Worm (Caenorhabditis elegans) whole organism, L4 larva: ENCODE measurements around the gene C30G7.5.
A peak's percentile ranks its signal among the peaks of the same experiment; 100 is the strongest.

Source experiments
- D1046.2 ChIP-seq: fragments of 200-800 bp; sonication (Bioruptor generic); IDR thresholded peaks from 2 replicates; pipeline ENCODE4 v1.3.6; 2022; ENCODE audit warnings: missing genetic modification characterization, missing compliant biosample characterization
- F26F4.8 ChIP-seq: fragments of 200-800 bp; sonication (Bioruptor generic); conservative IDR thresholded peaks from 2 replicates; pipeline ENCODE4 v1.3.6; 2022; ENCODE audit warnings: missing genetic modification characterization, missing compliant biosample characterization
- F49E8.2 ChIP-seq: sonication (generic microtip); optimal IDR thresholded peaks from 2 replicates; lab custom pipeline; 2016; ENCODE audit warnings: missing compliant biosample characterization, mild to moderate bottlenecking, missing genetic modification characterization, borderline replicate concordance
- T20F7.1 ChIP-seq: fragments of 200-800 bp; sonication (Bioruptor generic); optimal IDR thresholded peaks from 2 replicates; lab custom pipeline; 2018; ENCODE audit warnings: mild to moderate bottlenecking, missing genetic modification characterization, missing compliant biosample characterization
- Y48G9A.11 ChIP-seq: fragments of 200-800 bp; sonication (Bioruptor generic); IDR thresholded peaks from 2 replicates; pipeline ENCODE4 v1.3.6; 2022; ENCODE audit warnings: missing genetic modification reagents, missing genetic modification characterization, missing compliant biosample characterization
- Y5F2A.4 ChIP-seq: fragments of 200-800 bp; sonication (Bioruptor generic); optimal IDR thresholded peaks from 2 replicates; lab custom pipeline; 2018; ENCODE audit warnings: mild to moderate bottlenecking, missing genetic modification characterization, missing compliant biosample characterization
- ZK337.2 ChIP-seq: fragments of 200-800 bp; sonication (Bioruptor generic); IDR thresholded peaks from 2 replicates; pipeline ENCODE4 v1.3.6; 2022; ENCODE audit warnings: missing genetic modification reagents, missing genetic modification characterization, missing compliant biosample characterization
- aha-1 ChIP-seq: fragments of 150-350 bp; peaks from one replicate; lab custom pipeline; 2014; ENCODE audit warnings: missing biosample characterization, missing genetic modification characterization
- aly-2 ChIP-seq: sonication (generic microtip); optimal IDR thresholded peaks from 2 replicates; lab custom pipeline; 2018; ENCODE audit warnings: missing biosample characterization, missing genetic modification characterization
- attf-4 ChIP-seq: sonication (generic microtip); optimal IDR thresholded peaks from 3 replicates; lab custom pipeline; 2017; ENCODE audit warnings: missing biosample characterization, missing genetic modification characterization
- ceh-28 ChIP-seq: fragments of 150-350 bp; optimal IDR thresholded peaks from 2 replicates; lab custom pipeline; 2014; ENCODE audit warnings: missing biosample characterization, missing genetic modification reagents, missing genetic modification characterization
- ceh-62 ChIP-seq: sonication (generic microtip); optimal IDR thresholded peaks from 2 replicates; lab custom pipeline; 2017; ENCODE audit warnings: missing biosample characterization, missing genetic modification characterization
- ceh-82 ChIP-seq: sonication (generic microtip); optimal IDR thresholded peaks from 2 replicates; lab custom pipeline; 2017; ENCODE audit warnings: missing biosample characterization, missing genetic modification characterization
- cey-2 ChIP-seq: sonication (generic microtip); optimal IDR thresholded peaks from 3 replicates; lab custom pipeline; 2017; ENCODE audit warnings: missing genetic modification characterization, mild to moderate bottlenecking, missing compliant biosample characterization, antibody characterized with exemption, borderline replicate concordance; ENCODE audit not compliant: insufficient read depth
- ctbp-1 ChIP-seq: fragments of 200-800 bp; sonication (Bioruptor generic); IDR thresholded peaks from 2 replicates; pipeline ENCODE4 v1.3.6; 2022; ENCODE audit warnings: missing genetic modification reagents, missing genetic modification characterization, missing compliant biosample characterization
- daf-19 ChIP-seq: fragments of 200-800 bp; sonication (Bioruptor generic); conservative IDR thresholded peaks from 2 replicates; pipeline ENCODE4 v1.3.6; 2022; ENCODE audit warnings: missing genetic modification characterization, missing compliant biosample characterization
- daf-8 ChIP-seq: fragments of 200-800 bp; sonication (Bioruptor generic); IDR thresholded peaks from 2 replicates; pipeline ENCODE4 v1.3.6; 2022; ENCODE audit warnings: missing genetic modification characterization, missing compliant biosample characterization
- duxl-1 ChIP-seq: sonication (generic microtip); optimal IDR thresholded peaks from 2 replicates; lab custom pipeline; 2016; ENCODE audit warnings: mild to moderate bottlenecking, missing genetic modification characterization, moderate library complexity, missing compliant biosample characterization; ENCODE audit not compliant: poor library complexity
- gei-8 ChIP-seq: fragments of 200-800 bp; sonication (Bioruptor generic); optimal IDR thresholded peaks from 2 replicates; lab custom pipeline; 2018; ENCODE audit warnings: mild to moderate bottlenecking, missing genetic modification characterization, missing compliant biosample characterization
- lin-1 ChIP-seq: fragments of 200-800 bp; sonication (Bioruptor generic); IDR thresholded peaks from 2 replicates; pipeline ENCODE4 v1.3.6; 2022; ENCODE audit warnings: missing genetic modification reagents, missing genetic modification characterization, missing compliant biosample characterization
- lin-13 ChIP-seq: fragments of 150-350 bp; optimal IDR thresholded peaks from 2 replicates; lab custom pipeline; 2014; ENCODE audit warnings: missing biosample characterization, missing genetic modification reagents, missing genetic modification characterization
- lin-15B ChIP-seq: fragments of 150-350 bp; sonication (generic microtip); optimal IDR thresholded peaks from 3 replicates; lab custom pipeline; 2014; ENCODE audit warnings: missing biosample characterization, missing genetic modification characterization
- lir-3 ChIP-seq: sonication (generic microtip); optimal IDR thresholded peaks from 2 replicates; lab custom pipeline; 2016; ENCODE audit warnings: mild to moderate bottlenecking, missing genetic modification characterization, missing compliant biosample characterization
- madf-5 ChIP-seq, 2 experiments: fragments of 200-800 bp; sonication (Bioruptor generic); IDR thresholded peaks; 2 replicates each; pipeline ENCODE4 v1.3.6; 2022; ENCODE audit warnings: missing compliant biosample characterization in 2 of 2, missing genetic modification characterization in 2 of 2
- mdl-1 ChIP-seq, 2 experiments: fragments of 150-350 bp in 1 of 2; sonication (generic microtip) in 1 of 2; optimal IDR thresholded peaks; 2 replicates each; lab custom pipeline; 2014 to 2017; ENCODE audit warnings: missing biosample characterization in 2 of 2, missing genetic modification characterization in 2 of 2
- mdt-29 ChIP-seq: fragments of 200-800 bp; sonication (Bioruptor generic); IDR thresholded peaks from 2 replicates; pipeline ENCODE4 v1.3.6; 2022; ENCODE audit warnings: missing genetic modification reagents, missing genetic modification characterization, missing compliant biosample characterization
- mes-2 ChIP-seq: sonication (generic microtip); optimal IDR thresholded peaks from 2 replicates; lab custom pipeline; 2016; ENCODE audit warnings: missing genotype, mild to moderate bottlenecking, missing genetic modification characterization, missing compliant biosample characterization; ENCODE audit not compliant: poor library complexity, severe bottlenecking
- nhr-10 ChIP-seq: fragments of 150-350 bp; optimal IDR thresholded peaks from 2 replicates; lab custom pipeline; 2014; ENCODE audit warnings: missing biosample characterization, missing genetic modification characterization
- nhr-111 ChIP-seq: fragments of 200-800 bp; sonication (Bioruptor generic); optimal IDR thresholded peaks from 2 replicates; lab custom pipeline; 2018; ENCODE audit warnings: mild to moderate bottlenecking, missing genetic modification characterization, missing compliant biosample characterization
- nhr-25 ChIP-seq: sonication (generic microtip); optimal IDR thresholded peaks from 2 replicates; lab custom pipeline; 2017; ENCODE audit warnings: missing genetic modification characterization, mild to moderate bottlenecking, missing compliant biosample characterization, antibody characterized with exemption, moderate library complexity, borderline replicate concordance; ENCODE audit not compliant: insufficient read depth
- nhr-6 ChIP-seq: fragments of 150-350 bp; optimal IDR thresholded peaks from 2 replicates; lab custom pipeline; 2014; ENCODE audit warnings: missing biosample characterization, missing genetic modification characterization
- pha-4 ChIP-seq, 2 experiments: fragments of 150-350 bp in 1 of 2; fragments of 200-800 bp in 1 of 2; sonication (Bioruptor generic) in 1 of 2; IDR thresholded peaks in 1 of 2; optimal IDR thresholded peaks in 1 of 2; 2 replicates each; pipeline versions ENCODE4 v1.3.6 to Lab custom; 2014 to 2022; ENCODE audit warnings: missing genetic modification characterization in 2 of 2, missing genetic modification reagents in 2 of 2, missing biosample characterization in 1 of 2, missing compliant biosample characterization in 1 of 2
- php-3 ChIP-seq: fragments of 200-800 bp; sonication (Bioruptor generic); IDR thresholded peaks from 2 replicates; pipeline ENCODE4 v1.3.6; 2022; ENCODE audit warnings: missing genetic modification reagents, missing genetic modification characterization, missing compliant biosample characterization
- sdz-12 ChIP-seq: fragments of 200-800 bp; sonication (Bioruptor generic); optimal IDR thresholded peaks from 2 replicates; lab custom pipeline; 2018; ENCODE audit warnings: mild to moderate bottlenecking, missing genetic modification characterization, missing compliant biosample characterization
- set-16 ChIP-seq: fragments of 200-800 bp; sonication (Bioruptor generic); IDR thresholded peaks from 2 replicates; pipeline ENCODE4 v1.3.6; 2022; ENCODE audit warnings: missing genetic modification reagents, missing genetic modification characterization, missing compliant biosample characterization
- snpc-1.2 ChIP-seq: fragments of 200-800 bp; sonication (Bioruptor generic); IDR thresholded peaks from 2 replicates; pipeline ENCODE4 v1.3.6; 2022; ENCODE audit warnings: missing genetic modification reagents, missing genetic modification characterization, missing compliant biosample characterization
- snpc-4 ChIP-seq: fragments of 150-350 bp; optimal IDR thresholded peaks from 2 replicates; lab custom pipeline; 2014; ENCODE audit warnings: missing biosample characterization, missing genetic modification characterization
- spr-3 ChIP-seq: fragments of 200-800 bp; sonication (Bioruptor generic); optimal IDR thresholded peaks from 2 replicates; lab custom pipeline; 2018; ENCODE audit warnings: mild to moderate bottlenecking, missing genetic modification characterization, missing compliant biosample characterization
- tag-97 ChIP-seq: fragments of 200-800 bp; sonication (Bioruptor generic); IDR thresholded peaks from 2 replicates; pipeline ENCODE4 v1.3.6; 2022; ENCODE audit warnings: missing genetic modification characterization, missing compliant biosample characterization
- unc-130 ChIP-seq: sonication (generic microtip); optimal IDR thresholded peaks from 2 replicates; lab custom pipeline; 2016; ENCODE audit warnings: missing genetic modification reagents, missing genetic modification characterization, missing compliant biosample characterization
- unc-39 ChIP-seq: sonication (generic microtip); optimal IDR thresholded peaks from 2 replicates; lab custom pipeline; 2017; ENCODE audit warnings: missing biosample characterization, missing genetic modification characterization
- unc-62 ChIP-seq, 3 experiments: fragments of 150-350 bp in 1 of 3; sonication (generic microtip); optimal IDR thresholded peaks in 2 of 3; peaks in 1 of 3; 1 replicate in 1 of 3; 2 replicates in 2 of 3; lab custom pipeline; 2014 to 2017; ENCODE audit warnings: missing biosample characterization in 3 of 3, missing genetic modification characterization in 3 of 3, missing genetic modification reagents in 3 of 3, missing genotype in 1 of 3
- vab-7 ChIP-seq: fragments of 200-800 bp; sonication (Bioruptor generic); IDR thresholded peaks from 2 replicates; pipeline ENCODE4 v1.3.6; 2022; ENCODE audit warnings: missing genetic modification reagents, missing genetic modification characterization, missing compliant biosample characterization
- ztf-7 ChIP-seq: fragments of 150-350 bp; optimal IDR thresholded peaks from 2 replicates; lab custom pipeline; 2014; ENCODE audit warnings: missing biosample characterization, missing genetic modification characterization

C30G7.5 gene

ce11 chrV:15002184-15002690 lies 47.7 kb upstream of the C30G7.5 start, which contains the start of the genes fib-1 and mut-15 (continued):
- TF ChIP-seq vab-7 (GFP tag; lab: Robert Waterston, UW) = peak; percentile 60; the same call in 1 of the 2 replicates
- peak in 1 of 2 experiments; percentile 28 for TF ChIP-seq mdl-1 (tag; optimal IDR thresholded peaks at IDR 0.05; lab: Kevin White, UChicago)
- no peak for TF ChIP-seq nhr-10 (tag; lab: Kevin White, UChicago)
- peak; percentile 95 for TF ChIP-seq nhr-6
- TF ChIP-seq daf-8 (GFP tag; lab: Robert Waterston, UW) = no peak
- TF ChIP-seq D1046.2 (GFP tag; lab: Robert Waterston, UW) = no peak
- TF ChIP-seq unc-130 = peak; percentile 94
- TF ChIP-seq duxl-1 = peak; percentile 62
- TF ChIP-seq ceh-82 (tag; lab: Kevin White, UChicago) = no peak
- TF ChIP-seq sdz-12 (GFP tag; lab: Kevin White, UChicago) = no peak
- TF ChIP-seq ceh-62 (tag; lab: Kevin White, UChicago) = no peak

- TF ChIP-seq spr-3 (GFP tag; lab: Kevin White, UChicago) = no peak
- TF ChIP-seq set-16 = peak; percentile 90
- TF ChIP-seq pha-4 (GFP tag; IDR thresholded peaks at IDR 0.05; lab: Robert Waterston, UW) = no peak
- TF ChIP-seq pha-4 (tag; optimal IDR thresholded peaks at IDR 0.05; lab: Kevin White, UChicago) = no peak
- peak; percentile 99 for TF ChIP-seq aha-1 (tag; lab: Kevin White, UChicago)
- no peak for TF ChIP-seq gei-8 (GFP tag; lab: Kevin White, UChicago)
- no peak for TF ChIP-seq tag-97 (GFP tag; lab: Robert Waterston, UW)
These were observed 47.0 kb upstream of the C30G7.5 start for ce11 chrV:15001536-15001935.

ce11 chrV:15000055-15000704 lies 45.6 kb upstream of the C30G7.5 start, which contains the start of gene rps-16:
TSS of gene rps-16 (minus strand) at chrV:15000541.
- TF ChIP-seq F26F4.8 (GFP tag; lab: Robert Waterston, UW) = no peak
- no peak for TF ChIP-seq ZK337.2 (GFP tag; lab: Robert Waterston, UW)
- TF ChIP-seq ztf-7 (tag; lab: Kevin White, UChicago) = no peak
- no peak for TF ChIP-seq lin-15B (tag; lab: Kevin White, UChicago)
- TF ChIP-seq lin-13 (GFP tag; lab: Kevin White, UChicago) = peak; percentile 38
- peak; percentile 90 for TF ChIP-seq aha-1 (tag; lab: Kevin White, UChicago)
- TF ChIP-seq F49E8.2 (tag; lab: Kevin White, UChicago) = peak; percentile 68
- TF ChIP-seq ctbp-1 (GFP tag; lab: Robert Waterston, UW) = peak; percentile 65; the same call in 1 of the 2 replicates
- peak; percentile 54; the same call in 1 of the 2 replicates for TF ChIP-seq daf-19
- no peak for TF ChIP-seq cey-2 (tag; lab: Kevin White, UChicago)
- no peak for TF ChIP-seq ceh-28 (tag; lab: Kevin White, UChicago)
- peak; percentile 68; the same call in 1 of the 2 replicates for TF ChIP-seq mdt-29 (GFP tag; lab: Robert Waterston, UW)
- TF ChIP-seq pha-4 (GFP tag; IDR thresholded peaks at IDR 0.05; lab: Robert Waterston, UW) = peak; percentile 64; the same call in 1 of the 2 replicates
- TF ChIP-seq pha-4 (tag; optimal IDR thresholded peaks at IDR 0.05; lab: Kevin White, UChicago) = no peak
- TF ChIP-seq snpc-1.2 (GFP tag; lab: Robert Waterston, UW) = peak; percentile 10; the same call in 1 of the 2 replicates
- no peak for TF ChIP-seq T20F7.1 (GFP tag; lab: Kevin White, UChicago)
- peak; percentile 89 for TF ChIP-seq nhr-111 (GFP tag; lab: Kevin White, UChicago)
- 0 out of 4 replicates have a peak, but pooled peaks of 1 of the 2 experiments have one; percentile 38 for TF ChIP-seq madf-5 (GFP tag; IDR thresholded peaks at IDR 0.05; lab: Robert Waterston, UW)
- TF ChIP-seq attf-4 (tag; lab: Kevin White, UChicago) = no peak
- TF ChIP-seq php-3 (GFP tag; lab: Robert Waterston, UW) = no peak; the same call in 1 of the 2 replicates
- TF ChIP-seq lin-1 (GFP tag; lab: Robert Waterston, UW) = no peak
- peak in 1 of 2 experiments; percentile 81 for TF ChIP-seq unc-62 (GFP tag; optimal IDR thresholded peaks at IDR 0.05 in 1 of 2; lab: Kevin White, UChicago)
- TF ChIP-seq unc-62 (tag; optimal IDR thresholded peaks at IDR 0.05; lab: Kevin White, UChicago) = no peak
- peak; percentile 40; the same call in 1 of the 2 replicates for TF ChIP-seq set-16
- TF ChIP-seq snpc-4 (tag; lab: Kevin White, UChicago) = no peak
- no peak for TF ChIP-seq unc-39 (tag; lab: Kevin White, UChicago)
- peak; percentile 47 for TF ChIP-seq Y5F2A.4 (GFP tag; lab: Kevin White, UChicago)
- no peak for TF ChIP-seq lir-3 (tag; lab: Kevin White, UChicago)
- peak; percentile 58 for TF ChIP-seq Y48G9A.11
- peak; percentile 17 for TF ChIP-seq aly-2
- TF ChIP-seq nhr-25 (tag; lab: Kevin White, UChicago) = peak; percentile 32
- peak; percentile 22 for TF ChIP-seq mes-2 (tag; lab: Kevin White, UChicago)
